Fruit fly (Drosophila melanogaster): ENCODE results near the gene CG4789.

The CG4789 gene

DNA sequence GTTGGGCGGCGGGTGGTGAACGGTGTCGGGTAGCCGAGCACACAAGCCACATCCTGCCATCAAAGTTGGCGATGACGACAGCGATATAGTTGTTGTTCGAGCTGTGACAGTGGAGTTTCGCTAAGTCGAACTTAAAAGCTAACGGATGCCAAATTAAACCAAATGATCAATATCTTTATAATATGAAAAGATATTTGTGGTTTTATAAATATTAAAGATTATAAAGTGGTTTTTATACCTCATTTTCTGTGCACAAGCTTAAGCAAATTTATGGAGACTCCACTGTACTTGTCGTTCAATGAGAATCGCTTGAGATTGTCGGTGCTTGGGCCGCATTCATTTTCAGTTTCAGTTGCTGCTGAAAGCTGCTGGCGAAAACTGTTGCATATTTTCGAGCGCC is 21.4 kb downstream of the CG4789 start (continued):
- peak; percentile 50; the same call in 1 of the 3 replicates for TF ChIP-seq ken (GFP tag; IDR thresholded peaks at IDR 0.05)
- TF ChIP-seq CG12659 (GFP tag; optimal IDR thresholded peaks at IDR 0.05): peak; percentile 31
- TF ChIP-seq croc (GFP tag; conservative IDR thresholded peaks at IDR 0.05): peak; percentile 14; the same call in 1 of the 3 replicates
- TF ChIP-seq grn (GFP tag; optimal IDR thresholded peaks at IDR 0.05): no peak
- peak; percentile 29 for TF ChIP-seq HHEX (GFP tag; optimal IDR thresholded peaks at IDR 0.05)
- TF ChIP-seq H2.0 (GFP tag; IDR thresholded peaks at IDR 0.05): peak; percentile 42; the same call in 1 of the 2 replicates
- TF ChIP-seq Eip74EF (GFP tag; optimal IDR thresholded peaks at IDR 0.05): peak in 1 of 2 experiments; percentile 38
- no peak for TF ChIP-seq Kr (GFP tag; optimal IDR thresholded peaks at IDR 0.05)
- 0 out of 2 replicates have a peak, but pooled peaks have one; percentile 10 for TF ChIP-seq klu (GFP tag; IDR thresholded peaks at IDR 0.05)

DNA sequence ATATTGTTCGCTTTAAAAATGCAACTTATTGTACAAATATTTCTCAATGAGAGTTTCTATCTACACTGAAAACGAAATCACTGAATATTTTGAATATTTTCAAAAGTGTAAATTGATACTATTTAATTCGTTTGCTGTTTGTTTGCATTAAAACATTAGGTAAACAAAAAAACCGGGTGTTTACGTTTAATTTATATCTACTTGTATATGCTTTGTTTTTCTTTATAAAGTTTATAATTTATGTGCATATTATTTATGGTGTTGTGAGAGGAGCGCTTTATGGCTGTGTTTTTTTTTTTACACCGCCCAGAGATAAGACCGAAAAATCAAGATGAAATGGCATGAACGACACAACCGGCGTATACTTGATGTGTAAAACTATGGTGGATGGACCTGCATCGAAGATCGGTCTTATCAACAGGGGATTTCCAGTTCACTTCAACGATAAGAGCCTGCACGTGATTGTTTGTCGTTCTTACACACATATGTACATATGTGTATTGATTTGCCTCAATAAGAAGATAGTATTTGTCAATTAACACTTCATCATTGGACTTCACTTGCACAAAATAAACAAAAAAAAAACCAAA is 28.8 kb downstream of the CG4789 start:
- TF ChIP-seq PHDP (tag; optimal IDR thresholded peaks at IDR 0.05): peak; percentile 33
- peak; percentile 31; the same call in 1 of the 3 replicates for TF ChIP-seq row (GFP tag; IDR thresholded peaks at IDR 0.05)
- peak; percentile 4 for TF ChIP-seq CG12391 (tag; optimal IDR thresholded peaks at IDR 0.05)
- TF ChIP-seq Xrp1 (GFP tag; IDR thresholded peaks at IDR 0.05): peak; percentile 17; the same call in 1 of the 2 replicates
- peak; percentile 27 for TF ChIP-seq dmrt99B (tag; optimal IDR thresholded peaks at IDR 0.05)
- TF ChIP-seq CG2120 (GFP tag; optimal IDR thresholded peaks at IDR 0.05): peak; percentile 35
- peak; percentile 2 for TF ChIP-seq CoRest (tag; optimal IDR thresholded peaks at IDR 0.05)
- TF ChIP-seq Fer1 (GFP tag; optimal IDR thresholded peaks at IDR 0.05): peak; percentile 19
- TF ChIP-seq CG10209 (GFP tag; optimal IDR thresholded peaks at IDR 0.05): no peak
- peak; percentile 13 for TF ChIP-seq grau (tag; optimal IDR thresholded peaks at IDR 0.05)
- TF ChIP-seq Abd-B (GFP tag; optimal IDR thresholded peaks at IDR 0.05): peak; percentile 20
- peak; percentile 41 for TF ChIP-seq CG15269 (tag; optimal IDR thresholded peaks at IDR 0.05)
- no peak for TF ChIP-seq CG14441 (GFP tag; IDR thresholded peaks at IDR 0.05)
- 0 out of 2 replicates have a peak, but pooled peaks have one; percentile 27 for TF ChIP-seq CG31441 (GFP tag; IDR thresholded peaks at IDR 0.05)
- peak; percentile 6 for TF ChIP-seq Blimp-1 (GFP tag; optimal IDR thresholded peaks at IDR 0.05)
- peak; percentile 13; the same call in 1 of the 2 replicates for TF ChIP-seq Drgx (GFP tag; IDR thresholded peaks at IDR 0.05)
- TF ChIP-seq CG34376 (GFP tag; optimal IDR thresholded peaks at IDR 0.05): peak; percentile 44
- TF ChIP-seq sd (tag; optimal IDR thresholded peaks at IDR 0.05): peak; percentile 5
- TF ChIP-seq gem (tag; optimal IDR thresholded peaks at IDR 0.05): peak; percentile 39
- peak; percentile 59 for TF ChIP-seq cwo (GFP tag; optimal IDR thresholded peaks at IDR 0.05)
- peak; percentile 25; the same call in 1 of the 2 replicates for TF ChIP-seq Atf6 (GFP tag; IDR thresholded peaks at IDR 0.05)
- no peak for TF ChIP-seq fd102C (GFP tag; optimal IDR thresholded peaks at IDR 0.05)
- TF ChIP-seq CG7556 (GFP tag; optimal IDR thresholded peaks at IDR 0.05): peak; percentile 4
- 0 out of 2 replicates have a peak, but pooled peaks have one; percentile 13 for TF ChIP-seq CG4730 (GFP tag; IDR thresholded peaks at IDR 0.05)
- TF ChIP-seq Hr51 (GFP tag; optimal IDR thresholded peaks at IDR 0.05): peak in 1 of 2 experiments; percentile 46
- peak; percentile 31 for TF ChIP-seq Ets65A (GFP tag)
- peak in 1 of 2 experiments; percentile 12 for TF ChIP-seq bsh (GFP tag; optimal IDR thresholded peaks at IDR 0.05)
- TF ChIP-seq hkb (optimal IDR thresholded peaks at IDR 0.05): no peak
- TF ChIP-seq hkb (GFP tag; IDR thresholded peaks at IDR 0.05): peak; percentile 28; the same call in 1 of the 2 replicates
- no peak for TF ChIP-seq Doc3 (GFP tag; IDR thresholded peaks at IDR 0.05; ENCODE audit: partially characterized antibody)
- TF ChIP-seq CG6689 (GFP tag; IDR thresholded peaks at IDR 0.05): 0 out of 2 replicates have a peak, but pooled peaks have one; percentile 29
- TF ChIP-seq CG2678 (tag; optimal IDR thresholded peaks at IDR 0.05): peak; percentile 44
- TF ChIP-seq CG2202 (tag; optimal IDR thresholded peaks at IDR 0.05): no peak
- peak; percentile 53 for TF ChIP-seq vvl (GFP tag; IDR thresholded peaks at IDR 0.05)
- TF ChIP-seq fru (optimal IDR thresholded peaks at IDR 0.05): no peak
- peak; percentile 55 for TF ChIP-seq Sox102F (GFP tag; optimal IDR thresholded peaks at IDR 0.05)
- peak; percentile 35 for TF ChIP-seq CG11504 (tag; optimal IDR thresholded peaks at IDR 0.05)
- TF ChIP-seq shn (GFP tag; optimal IDR thresholded peaks at IDR 0.05): no peak

Measured in whole organism, embryonic.